Worm (Caenorhabditis elegans) whole organism, young adult: Measurements from ENCODE around the gene srh-100.

ENCODE experiments used
- F23B12.7 ChIP-seq: sonication (generic microtip); optimal IDR thresholded peaks from 2 replicates; lab custom pipeline; 2017; ENCODE audit warnings: missing genetic modification characterization, mild to moderate bottlenecking, missing compliant biosample characterization, antibody characterized with exemption, moderate library complexity; ENCODE audit not compliant: insufficient read depth
- F37B4.10 ChIP-seq: fragments of 200-800 bp; sonication (Bioruptor generic); IDR thresholded peaks from 2 replicates; pipeline ENCODE4 v1.3.6; 2022; ENCODE audit warnings: missing genetic modification characterization, missing compliant biosample characterization
- F55B11.4 ChIP-seq: sonication (generic microtip); optimal IDR thresholded peaks from 2 replicates; lab custom pipeline; 2016; ENCODE audit warnings: missing compliant biosample characterization, missing genetic modification characterization, borderline replicate concordance; ENCODE audit not compliant: insufficient read depth
- T07F8.4 ChIP-seq: sonication (generic microtip); optimal IDR thresholded peaks from 2 replicates; lab custom pipeline; 2016; ENCODE audit warnings: mild to moderate bottlenecking, missing genetic modification characterization, moderate library complexity, missing compliant biosample characterization
- Y53G8AR.9 ChIP-seq: fragments of 200-800 bp; sonication (Bioruptor generic); conservative IDR thresholded peaks from 2 replicates; pipeline ENCODE4 v1.3.6; 2022; ENCODE audit warnings: missing genetic modification reagents, missing genetic modification characterization, missing compliant biosample characterization
- Y79H2A.3 ChIP-seq: fragments of 200-800 bp; sonication (Bioruptor generic); conservative IDR thresholded peaks from 2 replicates; pipeline ENCODE4 v1.3.6; 2022; ENCODE audit warnings: missing genetic modification reagents, missing genetic modification characterization, missing compliant biosample characterization
- attf-3 ChIP-seq: fragments of 200-800 bp; sonication (Bioruptor generic); conservative IDR thresholded peaks from 2 replicates; pipeline ENCODE4 v1.3.6; 2022; ENCODE audit warnings: missing genetic modification reagents, missing genetic modification characterization, missing compliant biosample characterization
- attf-5 ChIP-seq: fragments of 200-800 bp; sonication (Bioruptor generic); optimal IDR thresholded peaks from 2 replicates; lab custom pipeline; 2018; ENCODE audit warnings: mild to moderate bottlenecking, missing genetic modification characterization, missing compliant biosample characterization
- bed-1 ChIP-seq: fragments of 200-800 bp; sonication (Bioruptor generic); IDR thresholded peaks from 2 replicates; pipeline ENCODE4 v1.3.6; 2022; ENCODE audit warnings: missing genetic modification reagents, missing genetic modification characterization, missing compliant biosample characterization
- bed-2 ChIP-seq: fragments of 200-800 bp; sonication (Bioruptor generic); IDR thresholded peaks from 2 replicates; pipeline ENCODE4 v1.3.6; 2022; ENCODE audit warnings: missing genetic modification reagents, missing genetic modification characterization, missing compliant biosample characterization
- ceh-27 ChIP-seq: fragments of 200-800 bp; sonication (Bioruptor generic); optimal IDR thresholded peaks from 2 replicates; lab custom pipeline; 2018; ENCODE audit warnings: mild to moderate bottlenecking, missing genetic modification characterization, moderate library complexity, missing compliant biosample characterization
- dox-1 ChIP-seq: fragments of 200-800 bp; sonication (Bioruptor generic); IDR thresholded peaks from 2 replicates; pipeline ENCODE4 v1.3.6; 2022; ENCODE audit warnings: missing genetic modification reagents, missing genetic modification characterization, missing compliant biosample characterization
- dpl-1 ChIP-seq: fragments of 150-350 bp; optimal IDR thresholded peaks from 2 replicates; lab custom pipeline; 2014; ENCODE audit warnings: missing biosample characterization, missing genetic modification reagents, missing genetic modification characterization
- efl-1 ChIP-seq: fragments of 150-350 bp; optimal IDR thresholded peaks from 2 replicates; lab custom pipeline; 2014; ENCODE audit warnings: missing biosample characterization, missing genetic modification reagents, missing genetic modification characterization
- egl-18 ChIP-seq: fragments of 200-800 bp; sonication (Bioruptor generic); IDR thresholded peaks from 2 replicates; pipeline ENCODE4 v1.3.6; 2022; ENCODE audit warnings: missing genetic modification reagents, missing genetic modification characterization, missing compliant biosample characterization
- him-1 ChIP-seq: sonication (generic microtip); optimal IDR thresholded peaks from 2 replicates; lab custom pipeline; 2016; ENCODE audit warnings: missing genotype, missing genetic modification reagents, missing genetic modification characterization, missing compliant biosample characterization
- hlh-26 ChIP-seq: fragments of 200-800 bp; sonication (Bioruptor generic); conservative IDR thresholded peaks from 2 replicates; pipeline ENCODE4 v1.3.6; 2022; ENCODE audit warnings: missing genetic modification reagents, missing genetic modification characterization, missing compliant biosample characterization
- hmg-1.2 ChIP-seq: fragments of 200-800 bp; sonication (Bioruptor generic); IDR thresholded peaks from 2 replicates; pipeline ENCODE4 v1.3.6; 2022; ENCODE audit warnings: missing genetic modification reagents, missing genetic modification characterization, missing compliant biosample characterization
- lin-35 ChIP-seq, 3 experiments: fragments of 150-350 bp in 2 of 3; sonication (generic microtip) in 1 of 3; optimal IDR thresholded peaks; 2 replicates each; lab custom pipeline; 2014 to 2018; ENCODE audit warnings: missing biosample characterization in 3 of 3, missing genetic modification characterization in 3 of 3, missing genetic modification reagents in 3 of 3
- lin-54 ChIP-seq: fragments of 200-800 bp; sonication (Bioruptor generic); optimal IDR thresholded peaks from 2 replicates; lab custom pipeline; 2018; ENCODE audit warnings: mild to moderate bottlenecking, missing genetic modification characterization, missing compliant biosample characterization
- madf-3 ChIP-seq: fragments of 200-800 bp; sonication (Bioruptor generic); IDR thresholded peaks from 2 replicates; pipeline ENCODE4 v1.3.6; 2022; ENCODE audit warnings: missing genetic modification reagents, missing genetic modification characterization, missing compliant biosample characterization
- madf-6 ChIP-seq: fragments of 200-800 bp; sonication (Bioruptor generic); IDR thresholded peaks from 2 replicates; pipeline ENCODE4 v1.3.6; 2022; ENCODE audit warnings: missing genetic modification reagents, missing genetic modification characterization, missing compliant biosample characterization
- madf-8 ChIP-seq: fragments of 200-800 bp; sonication (Bioruptor generic); conservative IDR thresholded peaks from 2 replicates; pipeline ENCODE4 v1.3.6; 2022; ENCODE audit warnings: missing genetic modification reagents, missing genetic modification characterization, missing compliant biosample characterization
- mcd-1 ChIP-seq: fragments of 200-800 bp; sonication (Bioruptor generic); IDR thresholded peaks from 2 replicates; pipeline ENCODE4 v1.3.6; 2022; ENCODE audit warnings: missing genetic modification reagents, missing genetic modification characterization, missing compliant biosample characterization
- mes-4 ChIP-seq: sonication (generic microtip); optimal IDR thresholded peaks from 2 replicates; lab custom pipeline; 2016; ENCODE audit warnings: missing genotype, missing genetic modification characterization, missing compliant biosample characterization
- mxl-1 ChIP-seq: sonication (generic microtip); optimal IDR thresholded peaks from 2 replicates; lab custom pipeline; 2016; ENCODE audit warnings: missing genetic modification characterization, missing compliant biosample characterization
- nfyb-1 ChIP-seq: fragments of 200-800 bp; sonication (Bioruptor generic); IDR thresholded peaks from 2 replicates; pipeline ENCODE4 v1.3.6; 2022; ENCODE audit warnings: missing genetic modification reagents, missing genetic modification characterization, missing compliant biosample characterization
- nhr-179 ChIP-seq: sonication (generic microtip); optimal IDR thresholded peaks from 2 replicates; lab custom pipeline; 2016; ENCODE audit warnings: mild to moderate bottlenecking, missing genetic modification characterization, missing compliant biosample characterization
- nhr-80 ChIP-seq: sonication (generic microtip); optimal IDR thresholded peaks from 2 replicates; lab custom pipeline; 2016; ENCODE audit warnings: missing genetic modification characterization, missing compliant biosample characterization
- repo-1 ChIP-seq: sonication (generic microtip); optimal IDR thresholded peaks from 2 replicates; lab custom pipeline; 2017; ENCODE audit warnings: mild to moderate bottlenecking, missing genetic modification characterization, missing compliant biosample characterization
- snpc-3.4 ChIP-seq: sonication (generic microtip); optimal IDR thresholded peaks from 2 replicates; lab custom pipeline; 2017; ENCODE audit warnings: missing genetic modification characterization, mild to moderate bottlenecking, missing compliant biosample characterization, antibody characterized with exemption, moderate library complexity, missing genotype, missing genetic modification reagents
- snpc-4 ChIP-seq, 5 experiments: fragments of 150-350 bp in 1 of 5; sonication (generic microtip) in 4 of 5; optimal IDR thresholded peaks; 2 replicates each; lab custom pipeline; 2014 to 2018; ENCODE audit warnings: missing genetic modification characterization in 5 of 5, missing biosample characterization in 3 of 5, antibody characterized with exemption in 2 of 5, mild to moderate bottlenecking in 2 of 5, missing compliant biosample characterization in 2 of 5, missing genotype in 2 of 5, moderate library complexity in 2 of 5, missing genetic modification reagents in 1 of 5
- tbp1 ChIP-seq: fragments of 200-800 bp; sonication (Bioruptor generic); optimal IDR thresholded peaks from 2 replicates; lab custom pipeline; 2018; ENCODE audit warnings: mild to moderate bottlenecking, missing genetic modification characterization, missing compliant biosample characterization
- tlf-1 ChIP-seq: fragments of 200-800 bp; sonication (Bioruptor generic); optimal IDR thresholded peaks from 2 replicates; lab custom pipeline; 2018; ENCODE audit warnings: mild to moderate bottlenecking, missing genetic modification characterization, missing compliant biosample characterization
- xnd-1 ChIP-seq: sonication (generic microtip); optimal IDR thresholded peaks from 2 replicates; lab custom pipeline; 2016; ENCODE audit warnings: missing genotype, missing genetic modification reagents, missing genetic modification characterization, missing compliant biosample characterization
- zfh-2 ChIP-seq: fragments of 200-800 bp; sonication (Bioruptor generic); conservative IDR thresholded peaks from 2 replicates; pipeline ENCODE4 v1.3.6; 2022; ENCODE audit warnings: missing genetic modification reagents, missing genetic modification characterization, missing compliant biosample characterization
- ztf-6 ChIP-seq: fragments of 200-800 bp; sonication (Bioruptor generic); IDR thresholded peaks from 2 replicates; pipeline ENCODE4 v1.3.6; 2022; ENCODE audit warnings: missing genetic modification reagents, missing genetic modification characterization, missing compliant biosample characterization

Gene srh-100

DNA sequence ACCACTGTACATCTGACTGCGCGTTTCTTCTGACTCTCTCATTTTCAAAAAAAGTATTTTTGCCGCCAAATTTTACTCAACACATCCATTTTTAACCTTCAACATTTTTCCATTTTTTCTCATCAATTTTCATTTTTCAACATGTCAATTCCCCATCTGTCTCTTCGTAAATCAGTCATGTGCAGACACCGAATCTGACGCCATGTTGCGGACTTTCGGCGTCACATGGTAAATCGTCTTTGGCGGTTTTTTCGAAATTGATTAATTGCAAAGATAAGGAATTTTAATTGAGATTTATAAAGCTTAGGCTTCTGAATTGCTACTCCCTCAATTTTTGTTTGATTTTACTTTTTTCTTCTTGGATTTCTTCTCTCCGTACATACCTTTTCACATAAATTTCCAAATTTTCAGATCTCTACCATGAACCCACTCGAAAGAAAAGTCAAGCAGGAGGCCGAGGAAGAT is 31.7 kb downstream of the srh-100 start, which contains the start of gene F19B10.1:
Gene F19B10.1, plus strand, starts transcription at position 415 of the 465 bp plus-strand sequence.
- peak; percentile 66; the same call in 1 of the 2 replicates for TF ChIP-seq mcd-1 (GFP tag; lab: Robert Waterston, UW)
- no peak for TF ChIP-seq him-1 (tag; lab: Kevin White, UChicago)
- TF ChIP-seq ztf-6 (GFP tag; lab: Robert Waterston, UW) = no peak
- 0 out of 2 replicates have a peak, but pooled peaks have one; percentile 44 for TF ChIP-seq dox-1 (GFP tag; lab: Robert Waterston, UW)
- peak; percentile 66 for TF ChIP-seq attf-5 (GFP tag; lab: Kevin White, UChicago)
- no peak for TF ChIP-seq F37B4.10 (GFP tag; lab: Robert Waterston, UW)
- TF ChIP-seq efl-1 = peak; percentile 33
- TF ChIP-seq nfyb-1 (GFP tag; lab: Robert Waterston, UW) = peak; percentile 71; the same call in 1 of the 2 replicates
- TF ChIP-seq tbp1 (GFP tag; lab: Kevin White, UChicago) = peak; percentile 37
- TF ChIP-seq nhr-80 (tag; lab: Kevin White, UChicago) = peak; percentile 61
- TF ChIP-seq snpc-4 (GFP tag; optimal IDR thresholded peaks at IDR 0.05; lab: Kevin White, UChicago) = no peak
- TF ChIP-seq snpc-4 (tag; optimal IDR thresholded peaks at IDR 0.05; lab: Kevin White, UChicago) = peak in 1 of 4 experiments; percentile 62
- TF ChIP-seq F23B12.7 (tag; lab: Kevin White, UChicago) = peak; percentile 18
- peak in 1 of 3 experiments; percentile 92 for TF ChIP-seq lin-35 (GFP tag; optimal IDR thresholded peaks at IDR 0.05; lab: Kevin White, UChicago)
- peak; percentile 80 for TF ChIP-seq lin-54
- TF ChIP-seq dpl-1 (GFP tag; lab: Kevin White, UChicago) = peak; percentile 60
- 0 out of 2 replicates have a peak, but pooled peaks have one; percentile 31 for TF ChIP-seq Y53G8AR.9

DNA sequence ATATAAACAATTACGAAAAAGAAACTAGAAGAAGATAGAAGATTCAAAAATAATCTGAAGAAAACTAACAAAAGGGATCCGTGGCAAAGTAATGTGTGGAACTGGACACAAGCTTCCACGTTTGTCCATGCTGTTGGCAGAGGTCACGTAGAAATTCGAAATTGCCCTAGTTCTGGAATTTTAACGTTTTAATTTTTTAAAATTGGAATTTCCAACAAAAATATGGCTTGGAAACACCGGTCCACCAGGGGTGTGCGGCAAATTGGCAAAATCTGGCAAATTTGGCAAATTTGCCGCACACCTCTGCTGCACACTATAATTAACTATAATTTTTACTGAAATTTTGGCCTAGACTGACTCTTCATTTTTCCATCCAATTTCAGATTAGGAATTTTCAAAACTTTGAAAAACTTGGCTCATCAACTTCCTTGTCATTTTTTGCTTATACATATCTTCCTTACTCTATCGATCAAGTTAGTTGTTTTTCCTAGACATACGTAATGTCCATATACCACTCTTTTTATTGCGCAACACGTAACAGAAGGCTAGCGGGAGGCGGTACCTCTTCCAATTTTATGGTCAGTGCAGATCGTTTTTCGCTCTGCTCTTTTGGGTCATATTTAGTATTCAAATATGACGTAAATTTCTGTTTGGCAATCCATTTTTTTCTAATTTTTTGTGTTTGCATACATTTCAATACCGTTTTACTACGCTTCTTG is 33.0 kb downstream of the srh-100 start, which contains the start of gene F19B10.10:
Gene F19B10.10, minus strand, starts transcription at position 51 of the 719 bp plus-strand sequence.
- TF ChIP-seq madf-3 (GFP tag; lab: Robert Waterston, UW) (no peak), tlf-1 (GFP tag; lab: Kevin White, UChicago) (no peak), nhr-179 (tag; lab: Kevin White, UChicago) (no peak), lin-35 (GFP tag; optimal IDR thresholded peaks at IDR 0.05; lab: Kevin White, UChicago) (no peak), egl-18 (GFP tag; lab: Robert Waterston, UW) (no peak), snpc-3.4 (no peak), repo-1 (tag; lab: Kevin White, UChicago) (no peak)

DNA sequence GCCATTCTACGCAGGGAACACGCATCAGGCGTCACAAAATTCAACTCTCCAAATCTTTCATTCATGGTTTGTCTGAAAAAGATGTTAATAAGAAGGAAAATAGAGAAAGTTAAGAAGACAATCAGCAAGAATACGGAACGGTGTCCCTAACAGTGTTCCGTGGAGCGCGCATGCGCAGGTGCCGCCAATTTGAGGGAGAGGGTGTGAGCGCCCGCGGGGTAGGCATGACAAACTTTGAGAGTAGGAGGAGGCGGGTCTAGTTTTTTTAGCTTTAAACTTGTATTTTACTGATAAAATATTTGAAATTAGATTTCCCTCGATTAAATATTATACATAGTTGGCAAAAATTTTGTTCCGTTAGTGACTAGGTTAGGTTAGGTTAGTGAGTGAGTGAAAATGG is 34.1 kb downstream of the srh-100 start:
- TF ChIP-seq madf-8 (GFP tag; lab: Robert Waterston, UW) = peak; percentile 70
- no peak for TF ChIP-seq hlh-26 (GFP tag; lab: Robert Waterston, UW)
- no peak for TF ChIP-seq nfyb-1 (GFP tag; lab: Robert Waterston, UW)
- TF ChIP-seq xnd-1 = peak; percentile 34
- TF ChIP-seq efl-1 = peak; percentile 75
- TF ChIP-seq dpl-1 (GFP tag; lab: Kevin White, UChicago) = peak; percentile 34
- TF ChIP-seq zfh-2 (GFP tag; lab: Robert Waterston, UW) = no peak
- peak; percentile 86 for TF ChIP-seq madf-6 (GFP tag; lab: Robert Waterston, UW)
- TF ChIP-seq hmg-1.2 (GFP tag; lab: Robert Waterston, UW) = peak; percentile 10; the same call in 1 of the 2 replicates
- TF ChIP-seq, all 124 proteins: peak for 6

DNA sequence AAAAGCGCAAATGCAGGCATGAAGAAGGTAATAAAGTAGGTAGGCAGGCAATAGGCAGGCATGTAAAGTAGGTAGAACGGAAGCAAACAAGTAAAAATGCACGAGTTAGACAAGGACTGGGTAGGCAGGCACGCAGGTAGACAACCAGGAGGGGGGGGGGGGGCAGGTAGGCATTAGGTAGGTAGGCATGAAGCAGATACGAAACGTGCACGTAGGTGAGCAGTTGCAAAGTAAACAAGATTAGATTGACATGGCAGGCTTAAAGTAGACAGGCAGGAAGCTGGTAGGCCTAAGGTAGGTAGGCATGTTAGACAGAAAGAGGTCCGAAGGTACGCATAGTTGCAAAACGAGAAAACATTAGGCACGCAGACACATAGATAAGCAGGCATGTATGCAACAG is 35.5 kb downstream of the srh-100 start:
- no peak for TF ChIP-seq bed-2 (GFP tag; lab: Robert Waterston, UW)
- TF ChIP-seq hlh-26 (GFP tag; lab: Robert Waterston, UW) = no peak
- no peak for TF ChIP-seq nhr-179 (tag; lab: Kevin White, UChicago)
- no peak for TF ChIP-seq Y79H2A.3
- TF ChIP-seq T07F8.4 (tag; lab: Kevin White, UChicago) = no peak
- TF ChIP-seq F55B11.4 (tag; lab: Kevin White, UChicago) = no peak
- no peak for TF ChIP-seq attf-3 (GFP tag; lab: Robert Waterston, UW)
- no peak for TF ChIP-seq bed-1 (GFP tag; lab: Robert Waterston, UW)
- TF ChIP-seq efl-1 = no peak
- no peak for TF ChIP-seq ceh-27
- TF ChIP-seq nfyb-1 (GFP tag; lab: Robert Waterston, UW) = no peak
- TF ChIP-seq mes-4 (tag; lab: Kevin White, UChicago) = no peak
- TF ChIP-seq madf-3 (GFP tag; lab: Robert Waterston, UW) = no peak
- no peak for TF ChIP-seq mxl-1 (tag; lab: Kevin White, UChicago)
- no peak for TF ChIP-seq Y53G8AR.9
